1 fruit fly cellular context compared by ENCODE assay signal in genomic region chr2L:19327828-19328227, dm6.
A peak's percentile ranks its signal among the peaks of the same experiment; 100 is the strongest.
TF ChIP-seq lines count a peak whose summit lies in the region.

No protein-coding gene starts in this region.

TF ChIP-seq in whole organism, prepupa, 60 proteins besides CTCF, POLR2A, EP300 and RAD21 (continued from another document):
- TF ChIP-seq CG10669 (GFP tag; optimal IDR thresholded peaks at IDR 0.05; lab: Kevin White, UChicago) (peak; percentile 29), salr (GFP tag; optimal IDR thresholded peaks at IDR 0.05; lab: Kevin White, UChicago) (no peak), CG7368 (GFP tag; optimal IDR thresholded peaks at IDR 0.05; lab: Kevin White, UChicago) (no peak), CG6854 (GFP tag; optimal IDR thresholded peaks at IDR 0.05; lab: Kevin White, UChicago) (no peak), lz (GFP tag; optimal IDR thresholded peaks at IDR 0.05; lab: Kevin White, UChicago) (peak; percentile 33), Sox15 (GFP tag; optimal IDR thresholded peaks at IDR 0.05; lab: Kevin White, UChicago) (no peak), Eip93F (GFP tag; optimal IDR thresholded peaks at IDR 0.05; lab: Kevin White, UChicago) (no peak), Sox14 (GFP tag; optimal IDR thresholded peaks at IDR 0.05; lab: Kevin White, UChicago) (peak; percentile 32), achi (GFP tag; optimal IDR thresholded peaks at IDR 0.05; lab: Kevin White, UChicago) (peak; percentile 21), dac (GFP tag; optimal IDR thresholded peaks at IDR 0.05; lab: Kevin White, UChicago) (no peak), CG15336 (GFP tag; IDR thresholded peaks at IDR 0.05; lab: Robert Waterston, UW) (0 out of 2 replicates have a peak, but pooled peaks have one; percentile 20), Lpt (GFP tag; optimal IDR thresholded peaks at IDR 0.05; lab: Kevin White, UChicago) (no peak), CG34406 (GFP tag; optimal IDR thresholded peaks at IDR 0.05; lab: Kevin White, UChicago) (peak; percentile 15), fd85E (GFP tag; optimal IDR thresholded peaks at IDR 0.05; lab: Kevin White, UChicago) (no peak), CG32006 (GFP tag; optimal IDR thresholded peaks at IDR 0.05; lab: Kevin White, UChicago) (peak; percentile 60), Sox102F (GFP tag; optimal IDR thresholded peaks at IDR 0.05; lab: Kevin White, UChicago) (no peak), CG10631 (GFP tag; optimal IDR thresholded peaks at IDR 0.05; lab: Kevin White, UChicago) (no peak), Hr4 (GFP tag; optimal IDR thresholded peaks at IDR 0.05; lab: Kevin White, UChicago) (peak; percentile 34), CG8632 (GFP tag; optimal IDR thresholded peaks at IDR 0.05; lab: Kevin White, UChicago) (peak; percentile 2), spab (GFP tag; optimal IDR thresholded peaks at IDR 0.05; lab: Kevin White, UChicago) (peak; percentile 28), CG4318 (GFP tag; optimal IDR thresholded peaks at IDR 0.05; lab: Kevin White, UChicago) (no peak), CG11294 (GFP tag; IDR thresholded peaks at IDR 0.05; lab: Robert Waterston, UW) (no peak), CG6276 (GFP tag; optimal IDR thresholded peaks at IDR 0.05; lab: Kevin White, UChicago) (peak; percentile 22), pdm3 (GFP tag; optimal IDR thresholded peaks at IDR 0.05; lab: Kevin White, UChicago) (peak; percentile 30), CG11762 (GFP tag; optimal IDR thresholded peaks at IDR 0.05; lab: Kevin White, UChicago; ENCODE audit: insufficient read depth) (no peak), CG31627 (GFP tag; optimal IDR thresholded peaks at IDR 0.05; lab: Kevin White, UChicago) (peak; percentile 23), CG3919 (GFP tag; optimal IDR thresholded peaks at IDR 0.05; lab: Kevin White, UChicago) (peak; percentile 33), CG6808 (GFP tag; optimal IDR thresholded peaks at IDR 0.05; lab: Kevin White, UChicago) (peak; percentile 18)
